Worm (Caenorhabditis elegans): ENCODE data around the gene unc-31.

The unc-31 gene

DNA sequence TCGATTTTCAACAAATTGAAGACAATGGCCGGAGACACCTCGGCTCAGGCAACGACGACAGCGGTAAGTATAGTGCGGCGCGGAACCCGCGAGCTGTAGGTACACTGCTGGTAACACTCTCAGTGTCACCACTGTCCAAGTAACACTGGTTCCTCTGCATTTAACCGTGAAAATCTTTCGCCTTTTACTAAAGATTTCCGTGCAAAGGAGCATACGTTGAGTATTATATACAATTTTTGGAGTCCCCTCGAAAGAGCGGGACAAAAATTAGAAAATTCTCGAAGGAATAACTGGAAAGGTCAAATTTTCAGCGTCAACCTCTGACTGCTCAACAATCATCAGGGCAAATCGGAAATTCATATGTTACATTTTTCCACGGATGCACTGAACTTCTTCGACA lies 12.3 kb downstream of the unc-31 start (continued):
- TF ChIP-seq ama-1 (optimal IDR thresholded peaks at IDR 0.05) (no peak), ama-1 (GFP tag; optimal IDR thresholded peaks at IDR 0.05) (no peak), hmg-20 (GFP tag; IDR thresholded peaks at IDR 0.05) (no peak), zim-3 (tag; optimal IDR thresholded peaks at IDR 0.05) (no peak), mxl-1 (tag; optimal IDR thresholded peaks at IDR 0.05) (no peak), mcd-1 (GFP tag; IDR thresholded peaks at IDR 0.05) (peak; percentile 49; the same call in 1 of the 2 replicates), Y53G8AR.9 (GFP tag; conservative IDR thresholded peaks at IDR 0.05) (no peak), lin-40 (tag; optimal IDR thresholded peaks at IDR 0.05) (no peak), D2030.7 (GFP tag; IDR thresholded peaks at IDR 0.05) (peak; percentile 82), aptf-2 (GFP tag; conservative IDR thresholded peaks at IDR 0.05) (no peak), attf-3 (GFP tag; conservative IDR thresholded peaks at IDR 0.05) (peak; percentile 41; the same call in 1 of the 2 replicates), lin-26 (GFP tag; IDR thresholded peaks at IDR 0.05) (peak; percentile 53; the same call in 1 of the 2 replicates), nhr-80 (tag; optimal IDR thresholded peaks at IDR 0.05) (no peak), sea-2 (GFP tag; IDR thresholded peaks at IDR 0.05) (no peak), attf-5 (GFP tag; optimal IDR thresholded peaks at IDR 0.05) (no peak), ets-4 (GFP tag; optimal IDR thresholded peaks at IDR 0.05) (no peak), pha-4 (tag; optimal IDR thresholded peaks at IDR 0.05) (no peak), somi-1 (GFP tag; optimal IDR thresholded peaks at IDR 0.05) (no peak), egrh-3 (GFP tag; IDR thresholded peaks at IDR 0.05) (no peak), B0019.2 (GFP tag; conservative IDR thresholded peaks at IDR 0.05) (no peak), hrde-1 (tag; optimal IDR thresholded peaks at IDR 0.05; ENCODE audit: borderline replicate concordance) (no peak), die-1 (tag; optimal IDR thresholded peaks at IDR 0.05) (no peak), F39B2.1 (GFP tag; IDR thresholded peaks at IDR 0.05) (no peak), K11D2.4 (GFP tag; IDR thresholded peaks at IDR 0.05) (no peak), snpc-1.1 (tag; optimal IDR thresholded peaks at IDR 0.05; ENCODE audit: insufficient read depth) (peak; percentile 95), akir-1 (GFP tag; optimal IDR thresholded peaks at IDR 0.05) (no peak), B0336.3 (GFP tag; IDR thresholded peaks at IDR 0.05) (peak; percentile 66; the same call in 1 of the 2 replicates), atf-7 (tag; optimal IDR thresholded peaks at IDR 0.05) (no peak), F57A8.1 (GFP tag; optimal IDR thresholded peaks at IDR 0.05) (no peak), nhr-27 (tag; optimal IDR thresholded peaks at IDR 0.05) (no peak), rec-8 (tag; optimal IDR thresholded peaks at IDR 0.05) (no peak)

DNA sequence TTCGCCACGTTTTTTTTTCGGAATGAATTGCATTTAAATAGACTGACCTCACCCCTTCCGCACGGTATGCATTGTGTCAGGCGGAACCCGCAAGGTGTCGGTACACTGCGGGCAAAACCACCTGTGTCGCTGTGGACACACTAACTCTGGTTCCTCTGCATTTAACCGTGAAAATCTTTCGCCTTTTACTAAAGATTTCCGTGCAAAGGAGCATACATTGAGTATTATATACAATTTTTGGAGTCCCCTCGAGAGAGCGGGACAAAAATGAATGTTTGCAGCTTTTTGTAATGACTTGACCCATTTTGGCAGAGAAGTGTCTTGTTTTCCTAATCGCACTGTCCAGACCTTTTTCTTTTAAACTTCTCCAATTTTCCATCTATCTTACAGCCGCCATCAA lies 13.3 kb downstream of the unc-31 start:
- peak; percentile 61 for TF ChIP-seq him-1 (tag; optimal IDR thresholded peaks at IDR 0.05)
- peak; percentile 25; the same call in 1 of the 2 replicates for TF ChIP-seq ceh-100 (GFP tag; IDR thresholded peaks at IDR 0.05)
- peak; percentile 89 for TF ChIP-seq snpc-3.4 (tag; optimal IDR thresholded peaks at IDR 0.05)
- TF ChIP-seq hmg-1.2 (GFP tag; IDR thresholded peaks at IDR 0.05): peak; percentile 94
- peak; percentile 60 for TF ChIP-seq madf-8 (GFP tag; conservative IDR thresholded peaks at IDR 0.05)
- peak; percentile 30; the same call in 1 of the 2 replicates for TF ChIP-seq B0336.3 (GFP tag; IDR thresholded peaks at IDR 0.05)
- TF ChIP-seq lsl-1 (GFP tag; optimal IDR thresholded peaks at IDR 0.05): peak; percentile 56
- TF ChIP-seq attf-3 (GFP tag; conservative IDR thresholded peaks at IDR 0.05): 0 out of 2 replicates have a peak, but pooled peaks have one; percentile 55
- peak; percentile 81 for TF ChIP-seq rcor-1 (GFP tag; IDR thresholded peaks at IDR 0.05)
- peak; percentile 80 for TF ChIP-seq dox-1 (GFP tag; IDR thresholded peaks at IDR 0.05)
- peak; percentile 50; the same call in 1 of the 2 replicates for TF ChIP-seq mcd-1 (GFP tag; IDR thresholded peaks at IDR 0.05)
- TF ChIP-seq F33H1.4 (GFP tag; IDR thresholded peaks at IDR 0.05): peak; percentile 48
- TF ChIP-seq F39B2.1 (GFP tag; IDR thresholded peaks at IDR 0.05): peak; percentile 60; the same call in 1 of the 2 replicates
- TF ChIP-seq Y53G8AR.9 (GFP tag; conservative IDR thresholded peaks at IDR 0.05): peak; percentile 23; the same call in 1 of the 2 replicates
- 0 out of 2 replicates have a peak, but pooled peaks have one; percentile 28 for TF ChIP-seq B0019.2 (GFP tag; conservative IDR thresholded peaks at IDR 0.05)
- peak; percentile 75 for TF ChIP-seq F49E8.2 (tag; optimal IDR thresholded peaks at IDR 0.05; ENCODE audit: insufficient read depth)
- TF ChIP-seq pbrm-1 (GFP tag; IDR thresholded peaks at IDR 0.05): peak; percentile 98
- peak; percentile 47 for TF ChIP-seq lin-54 (GFP tag; optimal IDR thresholded peaks at IDR 0.05)
- TF ChIP-seq ekl-4 (GFP tag; IDR thresholded peaks at IDR 0.05): peak; percentile 66; the same call in 1 of the 2 replicates
- peak; percentile 71 for TF ChIP-seq tbp1 (GFP tag; optimal IDR thresholded peaks at IDR 0.05)
- TF ChIP-seq nfyb-1 (GFP tag; IDR thresholded peaks at IDR 0.05): 0 out of 2 replicates have a peak, but pooled peaks have one; percentile 39
- TF ChIP-seq D2030.7 (GFP tag; IDR thresholded peaks at IDR 0.05): peak; percentile 92
- TF ChIP-seq hsf-1 (GFP tag; IDR thresholded peaks at IDR 0.05): peak; percentile 64
- TF ChIP-seq K11D2.4 (GFP tag; IDR thresholded peaks at IDR 0.05): peak; percentile 47; the same call in 1 of the 2 replicates

Data from whole organism, young adult.